Worm (Caenorhabditis elegans) whole organism, L2 larva: ENCODE data around the gene nbet-1.

Experiments used
- nhr-25 ChIP-seq: fragments of 150-350 bp; sonication (generic microtip); optimal IDR thresholded peaks from 3 replicates; lab custom pipeline; 2014; ENCODE audit warnings: missing biosample characterization, missing genetic modification characterization
- unc-62 ChIP-seq: fragments of 150-350 bp; optimal IDR thresholded peaks from 2 replicates; lab custom pipeline; 2014; ENCODE audit warnings: missing biosample characterization, missing genetic modification reagents, missing genetic modification characterization
- ztf-1 ChIP-seq: fragments of 200-800 bp; sonication (Bioruptor generic); conservative IDR thresholded peaks from 2 replicates; pipeline ENCODE4 v1.3.6; 2022; ENCODE audit warnings: missing genetic modification characterization, missing compliant biosample characterization

- TF ChIP-seq ztf-1 (GFP tag; lab: Robert Waterston, UW) (no peak), unc-62 (GFP tag; lab: Kevin White, UChicago) (no peak), nhr-25 (tag; lab: Kevin White, UChicago) (no peak)
Observed at ce11 chrIV:5171994-5172528, 37.2 kb upstream of the nbet-1 start.
